Worm (Caenorhabditis elegans) whole organism, L4 larva: ENCODE measurements around the gene grl-27.

Experiments
- D1046.2 ChIP-seq: fragments of 200-800 bp; sonication (Bioruptor generic); IDR thresholded peaks from 2 replicates; pipeline ENCODE4 v1.3.6; 2022; ENCODE audit warnings: missing genetic modification characterization, missing compliant biosample characterization
- F10B5.3 ChIP-seq: sonication (generic microtip); optimal IDR thresholded peaks from 2 replicates; lab custom pipeline; 2016; ENCODE audit warnings: mild to moderate bottlenecking, missing genetic modification characterization, missing compliant biosample characterization
- R02D3.7 ChIP-seq: fragments of 150-350 bp; sonication (generic microtip); optimal IDR thresholded peaks from 3 replicates; lab custom pipeline; 2014; ENCODE audit warnings: missing biosample characterization, missing genetic modification characterization
- T26A8.4 ChIP-seq: fragments of 200-800 bp; sonication (Bioruptor generic); IDR thresholded peaks from 2 replicates; pipeline ENCODE4 v1.3.6; 2022; ENCODE audit warnings: missing genetic modification characterization, missing compliant biosample characterization
- Y48G9A.11 ChIP-seq: fragments of 200-800 bp; sonication (Bioruptor generic); IDR thresholded peaks from 2 replicates; pipeline ENCODE4 v1.3.6; 2022; ENCODE audit warnings: missing genetic modification reagents, missing genetic modification characterization, missing compliant biosample characterization
- Y5F2A.4 ChIP-seq: fragments of 200-800 bp; sonication (Bioruptor generic); optimal IDR thresholded peaks from 2 replicates; lab custom pipeline; 2018; ENCODE audit warnings: mild to moderate bottlenecking, missing genetic modification characterization, missing compliant biosample characterization
- Y75B8A.6 ChIP-seq: fragments of 200-800 bp; sonication (Bioruptor generic); IDR thresholded peaks from 2 replicates; pipeline ENCODE4 v1.3.6; 2022; ENCODE audit warnings: missing genetic modification reagents, missing genetic modification characterization, missing compliant biosample characterization
- aha-1 ChIP-seq: fragments of 150-350 bp; peaks from one replicate; lab custom pipeline; 2014; ENCODE audit warnings: missing biosample characterization, missing genetic modification characterization
- attf-4 ChIP-seq: sonication (generic microtip); optimal IDR thresholded peaks from 3 replicates; lab custom pipeline; 2017; ENCODE audit warnings: missing biosample characterization, missing genetic modification characterization
- ceh-28 ChIP-seq: fragments of 150-350 bp; optimal IDR thresholded peaks from 2 replicates; lab custom pipeline; 2014; ENCODE audit warnings: missing biosample characterization, missing genetic modification reagents, missing genetic modification characterization
- ceh-82 ChIP-seq: sonication (generic microtip); optimal IDR thresholded peaks from 2 replicates; lab custom pipeline; 2017; ENCODE audit warnings: missing biosample characterization, missing genetic modification characterization
- daf-12 ChIP-seq: fragments of 150-350 bp; optimal IDR thresholded peaks from 2 replicates; lab custom pipeline; 2014; ENCODE audit warnings: missing biosample characterization, missing genetic modification reagents, missing genetic modification characterization
- daf-19 ChIP-seq: fragments of 200-800 bp; sonication (Bioruptor generic); conservative IDR thresholded peaks from 2 replicates; pipeline ENCODE4 v1.3.6; 2022; ENCODE audit warnings: missing genetic modification characterization, missing compliant biosample characterization
- daf-8 ChIP-seq: fragments of 200-800 bp; sonication (Bioruptor generic); IDR thresholded peaks from 2 replicates; pipeline ENCODE4 v1.3.6; 2022; ENCODE audit warnings: missing genetic modification characterization, missing compliant biosample characterization
- dmd-6 ChIP-seq: fragments of 200-800 bp; sonication (Bioruptor generic); IDR thresholded peaks from 2 replicates; pipeline ENCODE4 v1.3.6; 2022; ENCODE audit warnings: missing genetic modification reagents, missing genetic modification characterization, missing compliant biosample characterization
- dmd-8 ChIP-seq: fragments of 200-800 bp; sonication (Bioruptor generic); IDR thresholded peaks from 2 replicates; pipeline ENCODE4 v1.3.6; 2022; ENCODE audit warnings: missing genetic modification characterization, missing compliant biosample characterization
- dmd-9 ChIP-seq: fragments of 200-800 bp; sonication (Bioruptor generic); IDR thresholded peaks from 2 replicates; pipeline ENCODE4 v1.3.6; 2022; ENCODE audit warnings: missing genetic modification reagents, missing genetic modification characterization, missing compliant biosample characterization
- duxl-1 ChIP-seq: sonication (generic microtip); optimal IDR thresholded peaks from 2 replicates; lab custom pipeline; 2016; ENCODE audit warnings: mild to moderate bottlenecking, missing genetic modification characterization, moderate library complexity, missing compliant biosample characterization; ENCODE audit not compliant: poor library complexity
- dve-1 ChIP-seq: sonication (generic microtip); optimal IDR thresholded peaks from 2 replicates; lab custom pipeline; 2017; ENCODE audit warnings: antibody characterized with exemption, mild to moderate bottlenecking, missing genetic modification characterization, missing compliant biosample characterization; ENCODE audit not compliant: insufficient read depth
- jun-1 ChIP-seq: fragments of 150-350 bp; optimal IDR thresholded peaks from 2 replicates; lab custom pipeline; 2014; ENCODE audit warnings: missing biosample characterization, missing genetic modification reagents, missing genetic modification characterization
- lin-1 ChIP-seq: fragments of 200-800 bp; sonication (Bioruptor generic); IDR thresholded peaks from 2 replicates; pipeline ENCODE4 v1.3.6; 2022; ENCODE audit warnings: missing genetic modification reagents, missing genetic modification characterization, missing compliant biosample characterization
- lin-13 ChIP-seq: fragments of 150-350 bp; optimal IDR thresholded peaks from 2 replicates; lab custom pipeline; 2014; ENCODE audit warnings: missing biosample characterization, missing genetic modification reagents, missing genetic modification characterization
- lin-29 ChIP-seq: fragments of 200-800 bp; sonication (Bioruptor generic); IDR thresholded peaks from 2 replicates; pipeline ENCODE4 v1.3.6; 2022; ENCODE audit warnings: missing genetic modification reagents, missing genetic modification characterization, missing compliant biosample characterization
- lir-3 ChIP-seq: sonication (generic microtip); optimal IDR thresholded peaks from 2 replicates; lab custom pipeline; 2016; ENCODE audit warnings: mild to moderate bottlenecking, missing genetic modification characterization, missing compliant biosample characterization
- madf-9 ChIP-seq: fragments of 200-800 bp; sonication (Bioruptor generic); conservative IDR thresholded peaks from 2 replicates; pipeline ENCODE4 v1.3.6; 2022; ENCODE audit warnings: missing genetic modification reagents, missing genetic modification characterization, missing compliant biosample characterization
- nhr-10 ChIP-seq: fragments of 150-350 bp; optimal IDR thresholded peaks from 2 replicates; lab custom pipeline; 2014; ENCODE audit warnings: missing biosample characterization, missing genetic modification characterization
- nhr-25 ChIP-seq: sonication (generic microtip); optimal IDR thresholded peaks from 2 replicates; lab custom pipeline; 2017; ENCODE audit warnings: missing genetic modification characterization, mild to moderate bottlenecking, missing compliant biosample characterization, antibody characterized with exemption, moderate library complexity, borderline replicate concordance; ENCODE audit not compliant: insufficient read depth
- nhr-28 ChIP-seq: fragments of 150-350 bp; optimal IDR thresholded peaks from 2 replicates; lab custom pipeline; 2014; ENCODE audit warnings: missing biosample characterization, missing genetic modification characterization
- nhr-76 ChIP-seq: fragments of 150-350 bp; optimal IDR thresholded peaks from 2 replicates; lab custom pipeline; 2014; ENCODE audit warnings: missing biosample characterization, missing genetic modification characterization
- nhr-77 ChIP-seq: fragments of 150-350 bp; optimal IDR thresholded peaks from 2 replicates; lab custom pipeline; 2014; ENCODE audit warnings: missing biosample characterization, missing genetic modification characterization
- pha-4 ChIP-seq, 2 experiments: fragments of 150-350 bp in 1 of 2; fragments of 200-800 bp in 1 of 2; sonication (Bioruptor generic) in 1 of 2; IDR thresholded peaks in 1 of 2; optimal IDR thresholded peaks in 1 of 2; 2 replicates each; pipeline versions ENCODE4 v1.3.6 to Lab custom; 2014 to 2022; ENCODE audit warnings: missing genetic modification characterization in 2 of 2, missing genetic modification reagents in 2 of 2, missing biosample characterization in 1 of 2, missing compliant biosample characterization in 1 of 2
- pqm-1 ChIP-seq: sonication (generic microtip); optimal IDR thresholded peaks from 2 replicates; lab custom pipeline; 2017; ENCODE audit warnings: missing biosample characterization, missing genetic modification characterization
- rbr-2 ChIP-seq: sonication (generic microtip); optimal IDR thresholded peaks from 2 replicates; lab custom pipeline; 2016; ENCODE audit warnings: missing genotype, missing genetic modification characterization, missing compliant biosample characterization
- saeg-2 ChIP-seq: fragments of 200-800 bp; sonication (Bioruptor generic); IDR thresholded peaks from 2 replicates; pipeline ENCODE4 v1.3.6; 2022; ENCODE audit warnings: missing genetic modification reagents, missing genetic modification characterization, missing compliant biosample characterization
- set-16 ChIP-seq: fragments of 200-800 bp; sonication (Bioruptor generic); IDR thresholded peaks from 2 replicates; pipeline ENCODE4 v1.3.6; 2022; ENCODE audit warnings: missing genetic modification reagents, missing genetic modification characterization, missing compliant biosample characterization
- skn-1 ChIP-seq: fragments of 150-350 bp; optimal IDR thresholded peaks from 2 replicates; lab custom pipeline; 2014; ENCODE audit warnings: missing biosample characterization, missing genetic modification characterization
- snpc-1.2 ChIP-seq: fragments of 200-800 bp; sonication (Bioruptor generic); IDR thresholded peaks from 2 replicates; pipeline ENCODE4 v1.3.6; 2022; ENCODE audit warnings: missing genetic modification reagents, missing genetic modification characterization, missing compliant biosample characterization
- snpc-4 ChIP-seq: fragments of 150-350 bp; optimal IDR thresholded peaks from 2 replicates; lab custom pipeline; 2014; ENCODE audit warnings: missing biosample characterization, missing genetic modification characterization
- spr-1 ChIP-seq: sonication (generic microtip); optimal IDR thresholded peaks from 2 replicates; lab custom pipeline; 2016; ENCODE audit warnings: mild to moderate bottlenecking, missing genetic modification characterization, missing compliant biosample characterization
- vab-7 ChIP-seq: fragments of 200-800 bp; sonication (Bioruptor generic); IDR thresholded peaks from 2 replicates; pipeline ENCODE4 v1.3.6; 2022; ENCODE audit warnings: missing genetic modification reagents, missing genetic modification characterization, missing compliant biosample characterization
- ztf-7 ChIP-seq: fragments of 150-350 bp; optimal IDR thresholded peaks from 2 replicates; lab custom pipeline; 2014; ENCODE audit warnings: missing biosample characterization, missing genetic modification characterization

Gene grl-27

ce11 chrV:3551765-3552164, 23.9 kb downstream of the grl-27 start, which contains the start of gene grl-28:
Gene grl-28, minus strand, starts transcription at chrV:3551865.
- no peak for TF ChIP-seq daf-12
- no peak for TF ChIP-seq lin-13 (GFP tag; lab: Kevin White, UChicago)
- no peak for TF ChIP-seq pqm-1 (tag; lab: Kevin White, UChicago)
- TF ChIP-seq snpc-1.2 (GFP tag; lab: Robert Waterston, UW): no peak
- TF ChIP-seq Y5F2A.4 (GFP tag; lab: Kevin White, UChicago): no peak
- TF ChIP-seq daf-8 (GFP tag; lab: Robert Waterston, UW): no peak
- no peak for TF ChIP-seq Y48G9A.11 (GFP tag; lab: Robert Waterston, UW)
- no peak for TF ChIP-seq nhr-25
- no peak for TF ChIP-seq lin-29 (GFP tag; lab: Robert Waterston, UW)
- no peak for TF ChIP-seq nhr-28 (tag; lab: Kevin White, UChicago)
- no peak for TF ChIP-seq ztf-7 (tag; lab: Kevin White, UChicago)
- TF ChIP-seq vab-7: no peak
- no peak for TF ChIP-seq attf-4 (tag; lab: Kevin White, UChicago)

- TF ChIP-seq duxl-1 (tag; lab: Kevin White, UChicago) (no peak), dmd-6 (GFP tag; lab: Robert Waterston, UW) (no peak), vab-7 (no peak), saeg-2 (GFP tag; lab: Robert Waterston, UW) (no peak), aha-1 (tag; lab: Kevin White, UChicago) (no peak), Y75B8A.6 (GFP tag; lab: Robert Waterston, UW) (no peak), daf-8 (GFP tag; lab: Robert Waterston, UW) (no peak), jun-1 (tag; lab: Kevin White, UChicago) (no peak), T26A8.4 (GFP tag; lab: Robert Waterston, UW) (no peak), snpc-4 (no peak), R02D3.7 (no peak), dve-1 (tag; lab: Kevin White, UChicago) (no peak), lin-1 (GFP tag; lab: Robert Waterston, UW) (no peak), F10B5.3 (tag; lab: Kevin White, UChicago) (no peak), dmd-9 (GFP tag; lab: Robert Waterston, UW) (no peak), nhr-76 (tag; lab: Kevin White, UChicago) (no peak)
These were observed 26.1 kb downstream of the grl-27 start, which contains the start of gene sri-21 for ce11 chrV:3549553-3549952. Gene sri-21, plus strand, starts transcription at chrV:3549853.

ce11 chrV:3548798-3549197, 26.9 kb downstream of the grl-27 start, which contains the start of gene srw-130:
Gene srw-130, minus strand, starts transcription at chrV:3548898.
- TF ChIP-seq nhr-25 (no peak), jun-1 (tag; lab: Kevin White, UChicago) (no peak), T26A8.4 (GFP tag; lab: Robert Waterston, UW) (no peak), skn-1 (no peak), D1046.2 (GFP tag; lab: Robert Waterston, UW) (no peak), lir-3 (tag; lab: Kevin White, UChicago) (no peak), ceh-28 (tag; lab: Kevin White, UChicago) (no peak), daf-19 (GFP tag; lab: Robert Waterston, UW) (no peak)

- TF ChIP-seq lin-13 (GFP tag; lab: Kevin White, UChicago): no peak
- TF ChIP-seq rbr-2 (tag; lab: Kevin White, UChicago): no peak
- no peak for TF ChIP-seq madf-9
- TF ChIP-seq nhr-77 (tag; lab: Kevin White, UChicago): no peak
- no peak for TF ChIP-seq pha-4 (GFP tag; IDR thresholded peaks at IDR 0.05; lab: Robert Waterston, UW)
- TF ChIP-seq pha-4 (tag; optimal IDR thresholded peaks at IDR 0.05; lab: Kevin White, UChicago): no peak
- TF ChIP-seq set-16: no peak
- no peak for TF ChIP-seq spr-1 (tag; lab: Kevin White, UChicago)
- TF ChIP-seq ceh-28 (tag; lab: Kevin White, UChicago): no peak
- TF ChIP-seq lin-29 (GFP tag; lab: Robert Waterston, UW): no peak
- no peak for TF ChIP-seq T26A8.4 (GFP tag; lab: Robert Waterston, UW)
- no peak for TF ChIP-seq ceh-82 (tag; lab: Kevin White, UChicago)
- TF ChIP-seq Y48G9A.11 (GFP tag; lab: Robert Waterston, UW): no peak
- TF ChIP-seq daf-19 (GFP tag; lab: Robert Waterston, UW): no peak
- no peak for TF ChIP-seq nhr-10 (tag; lab: Kevin White, UChicago)
- TF ChIP-seq dmd-8: no peak
- TF ChIP-seq lir-3 (tag; lab: Kevin White, UChicago): no peak
- TF ChIP-seq, all 104 proteins: peak for 0
These were observed 29.1 kb downstream of the grl-27 start, which contains the start of gene srbc-68 for ce11 chrV:3546517-3546916. Gene srbc-68, minus strand, starts transcription at chrV:3546617.
